Fruit fly (Drosophila melanogaster) whole organism, pupa: ENCODE results near the gene ND-24L.

ENCODE experiments used
- CG13204 ChIP-seq: fragments of 200-800 bp; sonication (Bioruptor generic); optimal IDR thresholded peaks from 2 replicates; lab custom pipeline; 2018; ENCODE audit warnings: missing biosample characterization, mild to moderate bottlenecking, missing genetic modification characterization, moderate library complexity
- CG17806 ChIP-seq: fragments of 200-800 bp; sonication (Bioruptor generic); optimal IDR thresholded peaks from 2 replicates; lab custom pipeline; 2018; ENCODE audit warnings: missing biosample characterization, mild to moderate bottlenecking, missing genetic modification characterization, moderate library complexity
- CG8301 ChIP-seq: fragments of 200-800 bp; sonication (Bioruptor generic); optimal IDR thresholded peaks from 2 replicates; lab custom pipeline; 2018; ENCODE audit warnings: missing biosample characterization, mild to moderate bottlenecking, missing genetic modification characterization
- EcR ChIP-seq: fragments of 200-800 bp; sonication (Bioruptor generic); optimal IDR thresholded peaks from 3 replicates; lab custom pipeline; 2019; ENCODE audit warnings: missing biosample characterization, missing genetic modification characterization, mild to moderate bottlenecking, moderate library complexity, missing genetic modification reagents
- Ets98B ChIP-seq: fragments of 200-800 bp; sonication (Bioruptor generic); IDR thresholded peaks from 2 replicates; pipeline ENCODE4 v1.3.6; 2022; ENCODE audit warnings: missing biosample characterization, missing genetic modification characterization
- Pif1A ChIP-seq: fragments of 200-800 bp; sonication (Bioruptor generic); optimal IDR thresholded peaks from 3 replicates; lab custom pipeline; 2016; ENCODE audit warnings: missing biosample characterization, missing genetic modification characterization
- Pif1B ChIP-seq: fragments of 200-800 bp; sonication (Bioruptor generic); optimal IDR thresholded peaks from 3 replicates; lab custom pipeline; 2016; ENCODE audit warnings: missing biosample characterization, missing genetic modification characterization
- Snoo ChIP-seq: fragments of 200-800 bp; sonication (Bioruptor generic); optimal IDR thresholded peaks from 3 replicates; lab custom pipeline; 2017; ENCODE audit warnings: missing biosample characterization, mild to moderate bottlenecking, missing genetic modification characterization, inconsistent platforms
- gl ChIP-seq: fragments of 200-800 bp; sonication (Bioruptor generic); optimal IDR thresholded peaks from 2 replicates; lab custom pipeline; 2018; ENCODE audit warnings: missing biosample characterization, mild to moderate bottlenecking, missing genetic modification characterization

- no peak for TF ChIP-seq gl (tag; lab: Kevin White, UChicago)
- TF ChIP-seq Snoo (tag; lab: Kevin White, UChicago) = no peak
- TF ChIP-seq CG17806 (tag; lab: Kevin White, UChicago) = no peak
- TF ChIP-seq Ets98B (GFP tag; lab: Robert Waterston, UW) = no peak
- no peak for TF ChIP-seq EcR (GFP tag; lab: Kevin White, UChicago)
- no peak for TF ChIP-seq CG8301 (tag; lab: Kevin White, UChicago)
- no peak for TF ChIP-seq Pif1A
- TF ChIP-seq CG13204 (GFP tag; lab: Kevin White, UChicago) = no peak
- no peak for TF ChIP-seq Pif1B (GFP tag; lab: Kevin White, UChicago)
Measured at dm6 chr3L:17361925-17362324, 41.3 kb upstream of the ND-24L start.
